Fruit fly (Drosophila melanogaster) whole organism, pupa: Measurements from ENCODE around the gene SmD2.

Experiments
- CG10348 ChIP-seq: fragments of 200-800 bp; sonication (Bioruptor generic); IDR thresholded peaks from 2 replicates; pipeline ENCODE4 v1.3.6; 2022; ENCODE audit warnings: missing biosample characterization, missing genetic modification characterization
- CG32121 ChIP-seq: fragments of 200-800 bp; sonication (Bioruptor generic); IDR thresholded peaks from 2 replicates; pipeline ENCODE4 v1.3.6; 2022; ENCODE audit warnings: missing biosample characterization, missing genetic modification characterization
- Ets98B ChIP-seq: fragments of 200-800 bp; sonication (Bioruptor generic); IDR thresholded peaks from 2 replicates; pipeline ENCODE4 v1.3.6; 2022; ENCODE audit warnings: missing biosample characterization, missing genetic modification characterization
- Pif1A ChIP-seq: fragments of 200-800 bp; sonication (Bioruptor generic); optimal IDR thresholded peaks from 3 replicates; lab custom pipeline; 2016; ENCODE audit warnings: missing biosample characterization, missing genetic modification characterization
- gl ChIP-seq: fragments of 200-800 bp; sonication (Bioruptor generic); optimal IDR thresholded peaks from 2 replicates; lab custom pipeline; 2018; ENCODE audit warnings: missing biosample characterization, mild to moderate bottlenecking, missing genetic modification characterization

dm6 chr3R:6375944-6376343, 30.2 kb upstream of the SmD2 start, which contains the start of gene CRAT:
- TF ChIP-seq CG32121 (no peak), CG10348 (GFP tag; lab: Robert Waterston, UW) (no peak), gl (tag; lab: Kevin White, UChicago) (no peak), Ets98B (no peak), Pif1A (GFP tag; lab: Kevin White, UChicago) (no peak)
